Fruit fly (Drosophila melanogaster) whole organism, embryonic: ENCODE measurements around the gene Hecw.

ENCODE experiments used
- Adf1 ChIP-seq: fragments of 200-800 bp; sonication (Bioruptor generic); IDR thresholded peaks from 2 replicates; pipeline ENCODE4 v1.3.6; 2022; ENCODE audit warnings: missing biosample characterization, missing genetic modification characterization
- CG10366 ChIP-seq: fragments of 200-800 bp; sonication (Bioruptor generic); IDR thresholded peaks from 2 replicates; pipeline ENCODE4 v1.3.6; 2022; ENCODE audit warnings: missing biosample characterization, missing genetic modification characterization
- CG12299 ChIP-seq: fragments of 200-800 bp; sonication (Bioruptor generic); optimal IDR thresholded peaks from 2 replicates; lab custom pipeline; 2018; ENCODE audit warnings: missing biosample characterization, mild to moderate bottlenecking, missing genetic modification characterization
- CG13894 ChIP-seq: fragments of 200-800 bp; sonication (Bioruptor generic); optimal IDR thresholded peaks from 3 replicates; lab custom pipeline; 2018; ENCODE audit warnings: missing biosample characterization, mild to moderate bottlenecking, missing genetic modification characterization, moderate library complexity
- CG1647 ChIP-seq: fragments of 200-800 bp; sonication (Bioruptor generic); optimal IDR thresholded peaks from 3 replicates; lab custom pipeline; 2016; ENCODE audit warnings: missing biosample characterization, missing genetic modification characterization
- CG17385 ChIP-seq: fragments of 200-800 bp; sonication (Bioruptor generic); optimal IDR thresholded peaks from 3 replicates; lab custom pipeline; 2018; ENCODE audit warnings: missing biosample characterization, mild to moderate bottlenecking, missing genetic modification characterization
- CG30020 ChIP-seq: fragments of 200-800 bp; optimal IDR thresholded peaks from 2 replicates; lab custom pipeline; 2019; ENCODE audit warnings: missing biosample characterization, mild to moderate bottlenecking, missing genetic modification characterization, moderate library complexity
- CG30403 ChIP-seq: fragments of 200-800 bp; sonication (Bioruptor generic); optimal IDR thresholded peaks from 3 replicates; lab custom pipeline; 2016; ENCODE audit warnings: missing biosample characterization, missing genetic modification characterization
- CG32532 ChIP-seq: fragments of 200-800 bp; sonication (Bioruptor generic); IDR thresholded peaks from 2 replicates; pipeline ENCODE4 v1.3.6; 2022; ENCODE audit warnings: missing biosample characterization, missing genetic modification characterization
- CG32772 ChIP-seq: fragments of 200-800 bp; sonication (Bioruptor generic); IDR thresholded peaks from 2 replicates; pipeline ENCODE4 v1.3.6; 2022; ENCODE audit warnings: missing biosample characterization, missing genetic modification characterization
- CG3407 ChIP-seq: fragments of 200-800 bp; sonication (Bioruptor generic); optimal IDR thresholded peaks from 2 replicates; lab custom pipeline; 2018; ENCODE audit warnings: missing biosample characterization, mild to moderate bottlenecking, missing genetic modification characterization
- CG4360 ChIP-seq: fragments of 200-800 bp; sonication (Bioruptor generic); IDR thresholded peaks from 2 replicates; pipeline ENCODE4 v1.3.6; 2022; ENCODE audit warnings: missing biosample characterization, missing genetic modification characterization
- CG43689 ChIP-seq: fragments of 200-800 bp; sonication (Bioruptor generic); IDR thresholded peaks from 2 replicates; pipeline ENCODE4 v1.3.6; 2022; ENCODE audit warnings: missing biosample characterization, missing genetic modification characterization
- CG9727 ChIP-seq: fragments of 200-800 bp; sonication (Bioruptor generic); optimal IDR thresholded peaks from 3 replicates; lab custom pipeline; 2017; ENCODE audit warnings: missing biosample characterization, mild to moderate bottlenecking, missing genetic modification characterization
- CG9932 ChIP-seq: fragments of 200-800 bp; sonication (Bioruptor generic); IDR thresholded peaks from 2 replicates; pipeline ENCODE4 v1.3.6; 2022; ENCODE audit warnings: missing biosample characterization, missing genetic modification characterization
- CHES-1-like ChIP-seq: fragments of 200-800 bp; sonication (Bioruptor generic); optimal IDR thresholded peaks from 2 replicates; lab custom pipeline; 2016; ENCODE audit warnings: missing biosample characterization, missing genetic modification characterization
- D19B ChIP-seq: fragments of 200-800 bp; sonication (Bioruptor generic); optimal IDR thresholded peaks from 2 replicates; lab custom pipeline; 2017; ENCODE audit warnings: missing biosample characterization, mild to moderate bottlenecking, missing genetic modification characterization
- Dbx ChIP-seq: fragments of 200-800 bp; sonication (Bioruptor generic); IDR thresholded peaks from 3 replicates; pipeline ENCODE4 v1.3.6; 2022; ENCODE audit warnings: missing biosample characterization, missing genetic modification characterization
- Doc2 ChIP-seq: fragments of 200-800 bp; sonication (Bioruptor generic); IDR thresholded peaks from 2 replicates; pipeline ENCODE4 v1.3.6; 2022; ENCODE audit warnings: missing biosample characterization, missing genetic modification characterization
- Dref ChIP-seq: fragments of 200-800 bp; sonication (Bioruptor generic); IDR thresholded peaks from 2 replicates; pipeline ENCODE4 v1.3.6; 2022; ENCODE audit warnings: missing biosample characterization, missing genetic modification characterization
- Drgx ChIP-seq: fragments of 200-800 bp; sonication (Bioruptor generic); IDR thresholded peaks from 2 replicates; pipeline ENCODE4 v1.3.6; 2022; ENCODE audit warnings: missing biosample characterization, missing genetic modification characterization
- Elba2 ChIP-seq: fragments of 200-800 bp; sonication (Bioruptor generic); optimal IDR thresholded peaks from 3 replicates; lab custom pipeline; 2016; ENCODE audit warnings: missing biosample characterization, missing genetic modification characterization
- Fer3 ChIP-seq: fragments of 200-800 bp; sonication (Bioruptor generic); optimal IDR thresholded peaks from 2 replicates; lab custom pipeline; 2018; ENCODE audit warnings: missing biosample characterization, mild to moderate bottlenecking, missing genetic modification characterization, moderate library complexity
- Gug ChIP-seq: fragments of 200-800 bp; sonication (Bioruptor generic); IDR thresholded peaks from 4 replicates; pipeline ENCODE4 v1.3.6; 2022; ENCODE audit warnings: missing biosample characterization, missing genetic modification characterization
- Hr51 ChIP-seq, 2 experiments: fragments of 200-800 bp; sonication (Bioruptor generic); optimal IDR thresholded peaks; 2 replicates in 1 of 2; 3 replicates in 1 of 2; lab custom pipeline; 2016 to 2018; ENCODE audit warnings: missing biosample characterization in 2 of 2, missing genetic modification characterization in 2 of 2, mild to moderate bottlenecking in 1 of 2, moderate library complexity in 1 of 2
- Pdp1 ChIP-seq, 2 experiments: fragments of 200-800 bp; sonication (Bioruptor generic); optimal IDR thresholded peaks; 3 replicates each; lab custom pipeline; 2016; ENCODE audit warnings: missing biosample characterization in 2 of 2, missing genetic modification characterization in 2 of 2, mild to moderate bottlenecking in 1 of 2, moderate library complexity in 1 of 2
- Trl ChIP-seq, 3 experiments: fragments of >200 bp in 2 of 3; fragments of 200-800 bp in 1 of 3; sonication (Bioruptor generic) in 1 of 3; optimal IDR thresholded peaks; 2 replicates in 1 of 3; 3 replicates in 2 of 3; lab custom pipeline; 2016 to 2017; ENCODE audit warnings: missing biosample characterization in 1 of 3, missing genetic modification characterization in 1 of 3
- aop ChIP-seq: fragments of 200-800 bp; sonication (Bioruptor generic); IDR thresholded peaks from 2 replicates; pipeline ENCODE4 v1.3.6; 2022; ENCODE audit warnings: missing biosample characterization, missing genetic modification characterization
- ap ChIP-seq: fragments of 200-800 bp; sonication (Bioruptor generic); IDR thresholded peaks from 2 replicates; pipeline ENCODE4 v1.3.6; 2022; ENCODE audit warnings: missing biosample characterization, missing genetic modification characterization
- chm ChIP-seq: fragments of 200-800 bp; sonication (Bioruptor generic); IDR thresholded peaks from 2 replicates; pipeline ENCODE4 v1.3.6; 2022; ENCODE audit warnings: missing biosample characterization, missing genetic modification characterization
- crp ChIP-seq, 2 experiments: fragments of 200-800 bp; sonication (Bioruptor generic); optimal IDR thresholded peaks; 2 replicates in 1 of 2; 3 replicates in 1 of 2; lab custom pipeline; 2017; ENCODE audit warnings: missing biosample characterization in 2 of 2, missing genetic modification characterization in 2 of 2, mild to moderate bottlenecking in 1 of 2, moderate library complexity in 1 of 2
- cwo ChIP-seq: fragments of 200-800 bp; sonication (Bioruptor generic); optimal IDR thresholded peaks from 3 replicates; lab custom pipeline; 2017; ENCODE audit warnings: missing biosample characterization, missing genetic modification characterization, mild to moderate bottlenecking, moderate library complexity, missing genetic modification reagents
- dimm ChIP-seq: fragments of 200-800 bp; sonication (Bioruptor generic); IDR thresholded peaks from 2 replicates; pipeline ENCODE4 v1.3.6; 2022; ENCODE audit warnings: missing biosample characterization, missing genetic modification characterization
- exex ChIP-seq: fragments of 200-800 bp; sonication (Bioruptor generic); optimal IDR thresholded peaks from 4 replicates; lab custom pipeline; 2018; ENCODE audit warnings: missing biosample characterization, mild to moderate bottlenecking, missing genetic modification characterization, moderate library complexity
- gce ChIP-seq: fragments of 200-800 bp; sonication (Bioruptor generic); IDR thresholded peaks from 3 replicates; pipeline ENCODE4 v1.3.6; 2022; ENCODE audit warnings: missing biosample characterization, missing genetic modification characterization
- gcm ChIP-seq: fragments of 200-800 bp; sonication (Bioruptor generic); optimal IDR thresholded peaks from 2 replicates; lab custom pipeline; 2019; ENCODE audit warnings: missing biosample characterization, mild to moderate bottlenecking, missing genetic modification characterization, moderate library complexity
- grn ChIP-seq: fragments of 200-800 bp; sonication (Bioruptor generic); optimal IDR thresholded peaks from 3 replicates; lab custom pipeline; 2017; ENCODE audit warnings: missing biosample characterization, missing genetic modification characterization
- gt ChIP-seq: fragments of 200-800 bp; sonication (Bioruptor generic); IDR thresholded peaks from 2 replicates; pipeline ENCODE4 v1.3.6; 2022; ENCODE audit warnings: missing biosample characterization, missing genetic modification characterization
- ind ChIP-seq: fragments of 200-800 bp; sonication (Bioruptor generic); optimal IDR thresholded peaks from 3 replicates; lab custom pipeline; 2016; ENCODE audit warnings: missing biosample characterization, missing genetic modification characterization
- insv ChIP-seq, 2 experiments: fragments of 200-800 bp; sonication (Bioruptor generic); optimal IDR thresholded peaks; 3 replicates each; lab custom pipeline; 2016 to 2018; ENCODE audit warnings: missing biosample characterization in 2 of 2, missing genetic modification characterization in 2 of 2
- inv ChIP-seq: fragments of 200-800 bp; sonication (Bioruptor generic); IDR thresholded peaks from 2 replicates; pipeline ENCODE4 v1.3.6; 2022; ENCODE audit warnings: missing biosample characterization, missing genetic modification characterization; ENCODE audit not compliant: partially characterized antibody
- ken ChIP-seq: fragments of 200-800 bp; sonication (Bioruptor generic); IDR thresholded peaks from 3 replicates; pipeline ENCODE4 v1.3.6; 2022; ENCODE audit warnings: missing biosample characterization, missing genetic modification characterization
- lmd ChIP-seq: fragments of 200-800 bp; sonication (Bioruptor generic); IDR thresholded peaks from 2 replicates; pipeline ENCODE4 v1.3.6; 2022; ENCODE audit warnings: missing biosample characterization, missing genetic modification characterization
- scrt ChIP-seq: fragments of 200-800 bp; sonication (Bioruptor generic); optimal IDR thresholded peaks from 2 replicates; lab custom pipeline; 2018; ENCODE audit warnings: missing biosample characterization, mild to moderate bottlenecking, missing genetic modification characterization, moderate library complexity
- sens-2 ChIP-seq: fragments of 200-800 bp; sonication (Bioruptor generic); IDR thresholded peaks from 2 replicates; pipeline ENCODE4 v1.3.6; 2022; ENCODE audit warnings: missing biosample characterization, missing genetic modification characterization
- sim ChIP-seq: fragments of 200-800 bp; sonication (Bioruptor generic); IDR thresholded peaks from 2 replicates; pipeline ENCODE4 v1.3.6; 2022; ENCODE audit warnings: missing biosample characterization, missing genetic modification characterization
- slbo ChIP-seq: fragments of 200-800 bp; sonication (Bioruptor generic); IDR thresholded peaks from 2 replicates; pipeline ENCODE4 v1.3.6; 2022; ENCODE audit warnings: missing biosample characterization, missing genetic modification characterization
- sug ChIP-seq: fragments of 200-800 bp; optimal IDR thresholded peaks from 2 replicates; lab custom pipeline; 2019; ENCODE audit warnings: missing biosample characterization, mild to moderate bottlenecking, missing genetic modification characterization, moderate library complexity
- tgo ChIP-seq: fragments of 200-800 bp; sonication (Bioruptor generic); IDR thresholded peaks from 3 replicates; pipeline ENCODE4 v1.3.6; 2022; ENCODE audit warnings: missing biosample characterization, missing genetic modification characterization
- tin ChIP-seq: fragments of 200-800 bp; sonication (Bioruptor generic); optimal IDR thresholded peaks from 3 replicates; lab custom pipeline; 2016; ENCODE audit warnings: missing biosample characterization, missing genetic modification characterization
- ttk ChIP-seq: fragments of 200-800 bp; sonication (Bioruptor generic); IDR thresholded peaks from 2 replicates; pipeline ENCODE4 v2.1.2; 2022; ENCODE audit warnings: missing biosample characterization, missing genetic modification characterization

Hecw gene

dm6 chrX:9582659-9583317 is 26.0 kb upstream of the Hecw start (continued):
- TF ChIP-seq crp (GFP tag; optimal IDR thresholded peaks at IDR 0.05; lab: Kevin White, UChicago) (no peak), inv (no peak), Elba2 (no peak), cwo (GFP tag; lab: Kevin White, UChicago) (no peak), CG4360 (GFP tag; lab: Robert Waterston, UW) (no peak), scrt (peak; percentile 24), gcm (no peak), sim (GFP tag; lab: Robert Waterston, UW) (no peak), Pdp1 (GFP tag; optimal IDR thresholded peaks at IDR 0.05; lab: Kevin White, UChicago) (no peak), CG43689 (GFP tag; lab: Robert Waterston, UW) (no peak), Adf1 (GFP tag; lab: Robert Waterston, UW) (no peak), exex (peak; percentile 72), CG9932 (GFP tag; lab: Robert Waterston, UW) (no peak), CG9727 (peak; percentile 25), CG10366 (GFP tag; lab: Robert Waterston, UW) (no peak), Dbx (0 out of 3 replicates have a peak, but pooled peaks have one; percentile 34), aop (GFP tag; lab: Robert Waterston, UW) (no peak), sug (tag; lab: Kevin White, UChicago) (peak; percentile 51), ap (no peak), Dref (no peak), CG3407 (GFP tag; lab: Kevin White, UChicago) (no peak), slbo (GFP tag; lab: Robert Waterston, UW) (peak; percentile 33), Doc2 (GFP tag; lab: Robert Waterston, UW) (no peak), grn (GFP tag; lab: Kevin White, UChicago) (no peak), CHES-1-like (GFP tag; lab: Kevin White, UChicago) (no peak), Hr51 (GFP tag; optimal IDR thresholded peaks at IDR 0.05; lab: Kevin White, UChicago) (no peak), CG30020 (tag; lab: Kevin White, UChicago) (no peak), CG17385 (no peak), tin (GFP tag; lab: Kevin White, UChicago) (no peak), ttk (GFP tag; lab: Robert Waterston, UW) (no peak), Gug (GFP tag; lab: Robert Waterston, UW) (no peak), gt (GFP tag; lab: Robert Waterston, UW) (no peak), CG32532 (GFP tag; lab: Robert Waterston, UW) (peak; percentile 5; the same call in 1 of the 2 replicates), gce (GFP tag; lab: Robert Waterston, UW) (no peak), CG30403 (GFP tag; lab: Kevin White, UChicago) (peak; percentile 33), CG32772 (no peak), CG13894 (tag; lab: Kevin White, UChicago) (no peak), insv (GFP tag; optimal IDR thresholded peaks at IDR 0.05; lab: Kevin White, UChicago) (no peak), Fer3 (tag; lab: Kevin White, UChicago) (peak; percentile 37), tgo (GFP tag; lab: Robert Waterston, UW) (no peak), Drgx (GFP tag; lab: Robert Waterston, UW) (peak; percentile 51; the same call in 1 of the 2 replicates), chm (GFP tag; lab: Robert Waterston, UW) (no peak), CG1647 (GFP tag; lab: Kevin White, UChicago) (no peak), dimm (no peak), D19B (GFP tag; lab: Kevin White, UChicago) (peak; percentile 43), ken (GFP tag; lab: Robert Waterston, UW) (no peak), sens-2 (GFP tag; lab: Robert Waterston, UW) (no peak), lmd (GFP tag; lab: Robert Waterston, UW) (no peak), ind (GFP tag; lab: Kevin White, UChicago) (no peak), Trl (optimal IDR thresholded peaks at IDR 0.05; lab: Kevin White, UChicago) (no peak), Trl (GFP tag; optimal IDR thresholded peaks at IDR 0.05; lab: Kevin White, UChicago) (no peak), CG12299 (no peak)
